Worm (Caenorhabditis elegans) whole organism, late embryonic: ENCODE data around the gene F28H7.8.

Experiments
- F13H6.1 ChIP-seq: sonication (generic microtip); optimal IDR thresholded peaks from 2 replicates; lab custom pipeline; 2016; ENCODE audit warnings: missing genetic modification characterization, missing compliant biosample characterization
- ceh-14 ChIP-seq: sonication (generic microtip); optimal IDR thresholded peaks from 2 replicates; lab custom pipeline; 2016; ENCODE audit warnings: missing genotype, missing genetic modification characterization, missing compliant biosample characterization
- elt-2 ChIP-seq: sonication (generic microtip); optimal IDR thresholded peaks from 2 replicates; lab custom pipeline; 2016; ENCODE audit warnings: missing genetic modification reagents, missing genetic modification characterization, missing compliant biosample characterization
- ets-4 ChIP-seq: sonication (generic microtip); optimal IDR thresholded peaks from 2 replicates; lab custom pipeline; 2016; ENCODE audit warnings: missing genetic modification characterization, missing compliant biosample characterization
- gmeb-2 ChIP-seq: sonication (generic microtip); optimal IDR thresholded peaks from 2 replicates; lab custom pipeline; 2016; ENCODE audit warnings: missing genetic modification characterization, inconsistent platforms, missing compliant biosample characterization
- hlh-30 ChIP-seq: sonication (generic microtip); optimal IDR thresholded peaks from 2 replicates; lab custom pipeline; 2017; ENCODE audit warnings: antibody characterized with exemption, missing genetic modification characterization, missing compliant biosample characterization; ENCODE audit not compliant: insufficient read depth
- hlh-8 ChIP-seq: sonication (generic microtip); optimal IDR thresholded peaks from 2 replicates; lab custom pipeline; 2016; ENCODE audit warnings: missing genotype, missing genetic modification characterization, missing compliant biosample characterization
- pag-3 ChIP-seq: sonication (generic microtip); optimal IDR thresholded peaks from 2 replicates; lab custom pipeline; 2016; ENCODE audit warnings: missing compliant biosample characterization, missing genetic modification characterization, borderline replicate concordance
- unc-42 ChIP-seq: sonication (generic microtip); optimal IDR thresholded peaks from 2 replicates; lab custom pipeline; 2016; ENCODE audit warnings: missing genotype, missing genetic modification characterization, missing compliant biosample characterization
- unc-86 ChIP-seq: sonication (generic microtip); optimal IDR thresholded peaks from 2 replicates; lab custom pipeline; 2016; ENCODE audit warnings: missing genetic modification characterization, missing compliant biosample characterization

DNA sequence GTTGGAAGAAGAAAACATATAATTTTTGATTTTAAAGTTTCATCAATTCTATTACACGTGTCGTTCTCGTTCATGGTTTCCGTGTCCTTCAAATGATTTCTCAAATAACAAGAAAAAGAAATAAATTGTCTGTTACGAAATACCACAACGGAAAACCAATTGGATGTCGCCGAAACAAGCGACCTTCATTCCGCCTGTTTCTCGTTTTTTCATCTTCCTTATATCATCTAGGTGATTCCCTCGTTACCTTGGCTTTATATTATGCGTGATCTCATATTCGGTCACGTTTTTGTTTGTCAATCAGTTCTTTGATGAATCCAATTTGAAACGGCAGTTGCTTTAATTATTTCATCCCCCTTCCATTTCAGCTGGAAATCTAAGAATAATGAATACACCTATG lies 1.6 kb upstream of the F28H7.8 start:
- TF ChIP-seq F13H6.1 (tag; lab: Kevin White, UChicago), result no peak
- no peak for TF ChIP-seq unc-42 (tag; lab: Kevin White, UChicago)
- TF ChIP-seq hlh-30 (tag; lab: Kevin White, UChicago), result no peak
- no peak for TF ChIP-seq ceh-14 (tag; lab: Kevin White, UChicago)
- no peak for TF ChIP-seq unc-86
- no peak for TF ChIP-seq pag-3 (tag; lab: Kevin White, UChicago)
- TF ChIP-seq elt-2 (tag; lab: Kevin White, UChicago), result no peak
- TF ChIP-seq gmeb-2, result no peak
- no peak for TF ChIP-seq hlh-8
- no peak for TF ChIP-seq ets-4 (tag; lab: Kevin White, UChicago)
